Worm (Caenorhabditis elegans): ENCODE measurements around the gene ergi-2.

ce11 chrX:15056737-15057136, 49.6 kb upstream of the ergi-2 start, which contains the start of gene H03G16.5:
- TF ChIP-seq lsy-2 (tag; optimal IDR thresholded peaks at IDR 0.05), result no peak
- TF ChIP-seq nhr-77 (tag; optimal IDR thresholded peaks at IDR 0.05), result no peak
- TF ChIP-seq unc-62 (GFP tag; optimal IDR thresholded peaks at IDR 0.05), result no peak
- no peak for TF ChIP-seq ztf-4 (tag; optimal IDR thresholded peaks at IDR 0.05)
- TF ChIP-seq fos-1 (tag; optimal IDR thresholded peaks at IDR 0.05), result no peak
- TF ChIP-seq ets-5 (GFP tag; IDR thresholded peaks at IDR 0.05), result no peak
- no peak for TF ChIP-seq nhr-237 (tag; optimal IDR thresholded peaks at IDR 0.05)
- no peak for TF ChIP-seq ceh-63 (GFP tag; optimal IDR thresholded peaks at IDR 0.05)
